Worm (Caenorhabditis elegans) whole organism, late embryonic: ENCODE results near the gene R07B7.6.

Source experiments
- C08G9.2 ChIP-seq: sonication (generic microtip); optimal IDR thresholded peaks from 2 replicates; lab custom pipeline; 2016; ENCODE audit warnings: mild to moderate bottlenecking, missing genetic modification characterization, moderate library complexity, missing compliant biosample characterization
- C38D4.7 ChIP-seq: fragments of 200-800 bp; sonication (Bioruptor generic); optimal IDR thresholded peaks from 2 replicates; lab custom pipeline; 2018; ENCODE audit warnings: mild to moderate bottlenecking, missing genetic modification characterization, moderate library complexity, missing compliant biosample characterization
- F13H6.1 ChIP-seq: sonication (generic microtip); optimal IDR thresholded peaks from 2 replicates; lab custom pipeline; 2016; ENCODE audit warnings: missing genetic modification characterization, missing compliant biosample characterization
- K02D7.2 ChIP-seq: sonication (generic microtip); optimal IDR thresholded peaks from 2 replicates; lab custom pipeline; 2017; ENCODE audit warnings: mild to moderate bottlenecking, missing genetic modification characterization, missing compliant biosample characterization
- K09A11.1 ChIP-seq: sonication (generic microtip); optimal IDR thresholded peaks from 2 replicates; lab custom pipeline; 2017; ENCODE audit warnings: antibody characterized with exemption, mild to moderate bottlenecking, missing genetic modification characterization, missing compliant biosample characterization; ENCODE audit not compliant: insufficient read depth
- ahr-1 ChIP-seq: sonication (generic microtip); optimal IDR thresholded peaks from 2 replicates; lab custom pipeline; 2016; ENCODE audit warnings: missing genetic modification characterization, missing compliant biosample characterization
- ceh-18 ChIP-seq: sonication (generic microtip); optimal IDR thresholded peaks from 2 replicates; lab custom pipeline; 2016; ENCODE audit warnings: missing genetic modification characterization, missing compliant biosample characterization
- ceh-2 ChIP-seq: sonication (generic microtip); optimal IDR thresholded peaks from 2 replicates; lab custom pipeline; 2016; ENCODE audit warnings: missing genotype, missing genetic modification characterization, missing compliant biosample characterization
- ceh-30 ChIP-seq: fragments of 150-350 bp; optimal IDR thresholded peaks from 2 replicates; lab custom pipeline; 2014; ENCODE audit warnings: missing biosample characterization, missing genetic modification characterization
- ceh-34 ChIP-seq: sonication (generic microtip); optimal IDR thresholded peaks from 2 replicates; lab custom pipeline; 2016; ENCODE audit warnings: mild to moderate bottlenecking, missing genetic modification characterization, missing compliant biosample characterization
- ceh-45 ChIP-seq: fragments of 200-800 bp; sonication (Bioruptor generic); IDR thresholded peaks from 2 replicates; pipeline ENCODE4 v1.3.6; 2022; ENCODE audit warnings: missing genetic modification reagents, missing genetic modification characterization, missing compliant biosample characterization
- ceh-48 ChIP-seq: sonication (generic microtip); optimal IDR thresholded peaks from 2 replicates; lab custom pipeline; 2016; ENCODE audit warnings: missing genetic modification characterization, inconsistent platforms, missing compliant biosample characterization
- ceh-6 ChIP-seq: fragments of 200-800 bp; sonication (Bioruptor generic); optimal IDR thresholded peaks from 2 replicates; lab custom pipeline; 2018; ENCODE audit warnings: mild to moderate bottlenecking, missing genetic modification characterization, missing compliant biosample characterization
- ceh-9 ChIP-seq: sonication (generic microtip); optimal IDR thresholded peaks from 2 replicates; lab custom pipeline; 2016; ENCODE audit warnings: mild to moderate bottlenecking, missing genetic modification characterization, inconsistent platforms, missing compliant biosample characterization
- che-1 ChIP-seq: sonication (generic microtip); optimal IDR thresholded peaks from 2 replicates; lab custom pipeline; 2016; ENCODE audit warnings: mild to moderate bottlenecking, missing genetic modification characterization, missing compliant biosample characterization
- dmd-4 ChIP-seq: sonication (generic microtip); optimal IDR thresholded peaks from 2 replicates; lab custom pipeline; 2016; ENCODE audit warnings: borderline replicate concordance, missing genetic modification characterization, missing compliant biosample characterization
- elt-4 ChIP-seq: sonication (generic microtip); optimal IDR thresholded peaks from 2 replicates; lab custom pipeline; 2016; ENCODE audit warnings: missing genetic modification characterization, missing compliant biosample characterization
- ets-4 ChIP-seq: sonication (generic microtip); optimal IDR thresholded peaks from 2 replicates; lab custom pipeline; 2016; ENCODE audit warnings: missing genetic modification characterization, missing compliant biosample characterization
- eyg-1 ChIP-seq: sonication (generic microtip); optimal IDR thresholded peaks from 2 replicates; lab custom pipeline; 2016; ENCODE audit warnings: missing genotype, missing genetic modification characterization, missing compliant biosample characterization
- fkh-10 ChIP-seq: fragments of 150-350 bp; optimal IDR thresholded peaks from 2 replicates; lab custom pipeline; 2014; ENCODE audit warnings: missing biosample characterization, missing genetic modification reagents, missing genetic modification characterization
- fkh-6 ChIP-seq: sonication (generic microtip); optimal IDR thresholded peaks from 2 replicates; lab custom pipeline; 2016; ENCODE audit warnings: missing genetic modification characterization, missing compliant biosample characterization
- hlh-15 ChIP-seq: sonication (generic microtip); optimal IDR thresholded peaks from 2 replicates; lab custom pipeline; 2016; ENCODE audit warnings: missing genetic modification characterization, missing compliant biosample characterization
- hlh-6 ChIP-seq: sonication (generic microtip); optimal IDR thresholded peaks from 2 replicates; lab custom pipeline; 2016; ENCODE audit warnings: missing genotype, missing genetic modification characterization, missing compliant biosample characterization
- lim-6 ChIP-seq: sonication (generic microtip); optimal IDR thresholded peaks from 2 replicates; lab custom pipeline; 2016; ENCODE audit warnings: missing genetic modification characterization, missing compliant biosample characterization
- lin-11 ChIP-seq: fragments of 200-800 bp; sonication (Bioruptor generic); optimal IDR thresholded peaks from 2 replicates; lab custom pipeline; 2018; ENCODE audit warnings: mild to moderate bottlenecking, missing genetic modification characterization, missing compliant biosample characterization
- madf-2 ChIP-seq: sonication (generic microtip); optimal IDR thresholded peaks from 2 replicates; lab custom pipeline; 2017; ENCODE audit warnings: missing genetic modification characterization, missing compliant biosample characterization
- nfya-1 ChIP-seq: sonication (generic microtip); optimal IDR thresholded peaks from 2 replicates; lab custom pipeline; 2017; ENCODE audit warnings: missing genetic modification characterization, mild to moderate bottlenecking, missing compliant biosample characterization, antibody characterized with exemption, moderate library complexity
- nhr-11 ChIP-seq: fragments of 150-350 bp; optimal IDR thresholded peaks from 2 replicates; lab custom pipeline; 2014; ENCODE audit warnings: missing biosample characterization, missing genetic modification characterization
- npax-4 ChIP-seq: sonication (generic microtip); optimal IDR thresholded peaks from 2 replicates; lab custom pipeline; 2016; ENCODE audit warnings: missing genetic modification characterization, missing compliant biosample characterization
- odd-2 ChIP-seq: sonication (generic microtip); optimal IDR thresholded peaks from 2 replicates; lab custom pipeline; 2017; ENCODE audit warnings: antibody characterized with exemption, mild to moderate bottlenecking, missing genetic modification characterization, missing compliant biosample characterization
- pag-3 ChIP-seq: sonication (generic microtip); optimal IDR thresholded peaks from 2 replicates; lab custom pipeline; 2016; ENCODE audit warnings: missing compliant biosample characterization, missing genetic modification characterization, borderline replicate concordance
- pha-2 ChIP-seq: sonication (generic microtip); optimal IDR thresholded peaks from 2 replicates; lab custom pipeline; 2017; ENCODE audit warnings: mild to moderate bottlenecking, missing genetic modification characterization, missing compliant biosample characterization
- pqm-1 ChIP-seq: sonication (generic microtip); optimal IDR thresholded peaks from 2 replicates; lab custom pipeline; 2016; ENCODE audit warnings: missing genetic modification characterization, missing compliant biosample characterization
- ref-2 ChIP-seq: sonication (generic microtip); optimal IDR thresholded peaks from 2 replicates; lab custom pipeline; 2016; ENCODE audit warnings: missing genetic modification characterization, missing compliant biosample characterization
- rnt-1 ChIP-seq: sonication (generic microtip); optimal IDR thresholded peaks from 2 replicates; lab custom pipeline; 2016; ENCODE audit warnings: missing genetic modification characterization, missing compliant biosample characterization
- sdc-2 ChIP-seq: sonication (generic microtip); optimal IDR thresholded peaks from 2 replicates; lab custom pipeline; 2016; ENCODE audit warnings: missing genotype, missing genetic modification characterization, missing compliant biosample characterization
- sox-2 ChIP-seq: fragments of 200-800 bp; sonication (Bioruptor generic); IDR thresholded peaks from 2 replicates; pipeline ENCODE4 v1.3.6; 2022; ENCODE audit warnings: missing genetic modification reagents, missing genetic modification characterization, missing compliant biosample characterization
- sox-4 ChIP-seq: sonication (generic microtip); optimal IDR thresholded peaks from 2 replicates; lab custom pipeline; 2017; ENCODE audit warnings: mild to moderate bottlenecking, missing genetic modification characterization, inconsistent platforms, missing compliant biosample characterization
- tbx-2 ChIP-seq: sonication (generic microtip); optimal IDR thresholded peaks from 2 replicates; lab custom pipeline; 2016; ENCODE audit warnings: missing genetic modification characterization, missing compliant biosample characterization
- tbx-7 ChIP-seq: sonication (generic microtip); optimal IDR thresholded peaks from 2 replicates; lab custom pipeline; 2016; ENCODE audit warnings: missing genotype, missing genetic modification characterization, missing compliant biosample characterization
- unc-3 ChIP-seq, 2 experiments: fragments of 200-800 bp in 1 of 2; sonication (Bioruptor generic) in 1 of 2; sonication (generic microtip) in 1 of 2; conservative IDR thresholded peaks in 1 of 2; optimal IDR thresholded peaks in 1 of 2; 2 replicates each; pipeline versions ENCODE4 v1.3.6 to Lab custom; 2016 to 2022; ENCODE audit warnings: missing compliant biosample characterization in 2 of 2, missing genetic modification characterization in 2 of 2, missing genetic modification reagents in 1 of 2
- unc-42 ChIP-seq: sonication (generic microtip); optimal IDR thresholded peaks from 2 replicates; lab custom pipeline; 2016; ENCODE audit warnings: missing genotype, missing genetic modification characterization, missing compliant biosample characterization
- unc-55 ChIP-seq: sonication (generic microtip); optimal IDR thresholded peaks from 2 replicates; lab custom pipeline; 2017; ENCODE audit warnings: missing biosample characterization, missing genetic modification reagents, missing genetic modification characterization
- zip-5 ChIP-seq: sonication (generic microtip); optimal IDR thresholded peaks from 2 replicates; lab custom pipeline; 2016; ENCODE audit warnings: missing genetic modification characterization, missing compliant biosample characterization
- ztf-16 ChIP-seq: sonication (generic microtip); optimal IDR thresholded peaks from 2 replicates; lab custom pipeline; 2017; ENCODE audit warnings: missing genetic modification characterization, missing compliant biosample characterization

R07B7.6 gene

ce11 chrV:12074886-12075285, at the start of gene R07B7.6:
TSS of gene R07B7.6 (minus strand) at chrV:12074986.
- no peak for TF ChIP-seq K02D7.2 (tag; lab: Kevin White, UChicago)
- no peak for TF ChIP-seq unc-3 (GFP tag; conservative IDR thresholded peaks at IDR 0.05; lab: Robert Waterston, UW)
- no peak for TF ChIP-seq unc-3 (tag; optimal IDR thresholded peaks at IDR 0.05; lab: Kevin White, UChicago)
- no peak for TF ChIP-seq che-1 (tag; lab: Kevin White, UChicago)
- no peak for TF ChIP-seq madf-2 (tag; lab: Kevin White, UChicago)
- no peak for TF ChIP-seq eyg-1
- no peak for TF ChIP-seq zip-5 (tag; lab: Kevin White, UChicago)
- no peak for TF ChIP-seq ceh-2
- TF ChIP-seq tbx-2 (tag; lab: Kevin White, UChicago) = no peak
- no peak for TF ChIP-seq pha-2 (tag; lab: Kevin White, UChicago)
- no peak for TF ChIP-seq ceh-9 (tag; lab: Kevin White, UChicago)
- no peak for TF ChIP-seq F13H6.1 (tag; lab: Kevin White, UChicago)
- no peak for TF ChIP-seq K09A11.1
- TF ChIP-seq fkh-6 (tag; lab: Kevin White, UChicago) = no peak
- no peak for TF ChIP-seq pag-3 (tag; lab: Kevin White, UChicago)
- no peak for TF ChIP-seq ceh-48 (tag; lab: Kevin White, UChicago)
- TF ChIP-seq unc-55 (GFP tag; lab: Kevin White, UChicago) = no peak
- TF ChIP-seq ceh-6 (GFP tag; lab: Kevin White, UChicago) = no peak
- TF ChIP-seq ahr-1 (tag; lab: Kevin White, UChicago) = no peak
- TF ChIP-seq sdc-2 = no peak

DNA sequence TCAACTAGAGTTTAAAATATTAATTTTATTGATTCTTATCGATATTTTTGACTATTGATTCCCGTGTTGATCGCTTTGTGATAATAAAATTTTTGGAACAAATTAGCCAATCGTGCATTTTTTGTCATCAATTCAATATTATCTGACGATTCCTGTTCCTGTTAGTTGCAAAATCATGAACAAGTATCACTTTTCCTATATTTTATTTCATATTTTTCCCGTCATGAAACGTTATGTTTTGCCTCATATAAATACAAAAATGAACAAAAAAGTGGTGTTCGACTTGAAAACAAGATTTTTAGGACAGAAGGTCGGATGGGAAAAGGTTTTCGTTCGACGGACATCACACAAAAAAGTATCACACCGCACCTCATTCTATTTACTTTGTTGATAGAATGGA, 46.5 kb upstream of the R07B7.6 start, which contains the start of gene C13C4.6:
C13C4.6 (plus strand) TSS at position 301 of the 400 bp plus-strand sequence.
- no peak for TF ChIP-seq unc-55 (GFP tag; lab: Kevin White, UChicago)
- no peak for TF ChIP-seq ceh-18
- no peak for TF ChIP-seq rnt-1 (tag; lab: Kevin White, UChicago)
- TF ChIP-seq sdc-2 = no peak
- TF ChIP-seq che-1 (tag; lab: Kevin White, UChicago) = no peak

ce11 chrV:12120381-12120780, 45.6 kb upstream of the R07B7.6 start, which contains the start of gene C13C4.7:
TSS of gene C13C4.7 (minus strand) at chrV:12120481.
- TF ChIP-seq hlh-15 (tag; lab: Kevin White, UChicago) (no peak), ceh-6 (GFP tag; lab: Kevin White, UChicago) (no peak), sox-4 (no peak), ceh-18 (no peak), fkh-6 (tag; lab: Kevin White, UChicago) (no peak), odd-2 (tag; lab: Kevin White, UChicago) (no peak), nfya-1 (tag; lab: Kevin White, UChicago) (no peak), lim-6 (tag; lab: Kevin White, UChicago) (no peak), C38D4.7 (no peak), ahr-1 (tag; lab: Kevin White, UChicago) (no peak), tbx-2 (tag; lab: Kevin White, UChicago) (no peak), ref-2 (tag; lab: Kevin White, UChicago) (no peak), unc-42 (tag; lab: Kevin White, UChicago) (no peak), hlh-6 (tag; lab: Kevin White, UChicago) (no peak), F13H6.1 (tag; lab: Kevin White, UChicago) (no peak), dmd-4 (tag; lab: Kevin White, UChicago) (no peak), ceh-34 (tag; lab: Kevin White, UChicago) (no peak), elt-4 (tag; lab: Kevin White, UChicago) (no peak), ets-4 (tag; lab: Kevin White, UChicago) (no peak), ceh-2 (no peak)

DNA sequence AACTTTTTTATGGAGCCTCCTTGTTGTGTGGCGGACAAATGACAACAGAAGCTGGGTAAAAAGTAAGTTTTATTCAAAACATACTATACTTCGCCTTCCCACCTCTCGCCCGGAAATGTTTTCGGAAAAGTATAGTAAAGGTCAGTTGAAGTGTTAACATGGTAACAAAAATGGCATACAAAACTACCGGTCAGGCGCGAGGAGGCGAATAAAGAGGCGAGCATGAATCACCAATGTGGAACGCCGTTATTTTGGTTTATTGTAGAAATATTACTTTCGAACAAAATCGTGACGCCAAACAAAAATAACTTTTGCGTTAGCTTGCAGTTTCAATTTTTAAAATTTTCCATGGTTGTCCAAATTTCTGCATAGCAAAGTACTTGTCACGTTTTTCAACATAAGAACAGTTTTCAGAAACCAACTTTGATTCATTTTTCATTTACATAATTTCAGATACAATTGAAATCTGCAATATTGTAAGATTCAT, 42.8 kb upstream of the R07B7.6 start, which contains the start of gene C13C4.8:
C13C4.8 (plus strand) TSS at position 437 of the 487 bp plus-strand sequence.
- no peak for TF ChIP-seq npax-4 (tag; lab: Kevin White, UChicago)
- TF ChIP-seq fkh-6 (tag; lab: Kevin White, UChicago) = no peak
- no peak for TF ChIP-seq lin-11 (tag; lab: Kevin White, UChicago)
- TF ChIP-seq fkh-10 (GFP tag; lab: Kevin White, UChicago) = no peak
- TF ChIP-seq unc-55 (GFP tag; lab: Kevin White, UChicago) = no peak
- no peak for TF ChIP-seq unc-42 (tag; lab: Kevin White, UChicago)
- no peak for TF ChIP-seq pqm-1
- TF ChIP-seq K09A11.1 = no peak
- no peak for TF ChIP-seq tbx-7
- TF ChIP-seq ceh-6 (GFP tag; lab: Kevin White, UChicago) = no peak
- no peak for TF ChIP-seq ztf-16 (tag; lab: Kevin White, UChicago)
- no peak for TF ChIP-seq nhr-11 (tag; lab: Kevin White, UChicago)
- no peak for TF ChIP-seq ahr-1 (tag; lab: Kevin White, UChicago)
- TF ChIP-seq C08G9.2 = no peak
- TF ChIP-seq ceh-30 (tag; lab: Kevin White, UChicago) = no peak
- no peak for TF ChIP-seq sox-2 (GFP tag; lab: Robert Waterston, UW)
- TF ChIP-seq ceh-34 (tag; lab: Kevin White, UChicago) = no peak
- no peak for TF ChIP-seq ceh-45
- no peak for TF ChIP-seq pag-3 (tag; lab: Kevin White, UChicago)
- TF ChIP-seq, all 69 proteins: peak for 0
